Worm (Caenorhabditis elegans): ENCODE measurements around the gene ran-2.

- no peak for TF ChIP-seq madf-8 (GFP tag; conservative IDR thresholded peaks at IDR 0.05)
- no peak for TF ChIP-seq mel-28 (tag; optimal IDR thresholded peaks at IDR 0.05; ENCODE audit: borderline replicate concordance)
- TF ChIP-seq ets-4 (GFP tag; optimal IDR thresholded peaks at IDR 0.05): no peak
- no peak for TF ChIP-seq nhr-27 (tag; optimal IDR thresholded peaks at IDR 0.05)
- no peak for TF ChIP-seq ztf-3 (GFP tag; optimal IDR thresholded peaks at IDR 0.05)
- no peak for TF ChIP-seq lag-1 (GFP tag; IDR thresholded peaks at IDR 0.05)
- no peak for TF ChIP-seq B0336.3 (GFP tag; IDR thresholded peaks at IDR 0.05)
- no peak for TF ChIP-seq pha-4 (tag; optimal IDR thresholded peaks at IDR 0.05)
- no peak for TF ChIP-seq T07F8.4 (tag; optimal IDR thresholded peaks at IDR 0.05)
- TF ChIP-seq mxl-1 (tag; optimal IDR thresholded peaks at IDR 0.05): no peak
Observed at ce11 chrIII:7913488-7913887, 19.8 kb upstream of the ran-2 start, which contains the start of gene ZK688.12.
